Fruit fly (Drosophila melanogaster) whole organism, embryonic: ENCODE results near the gene CG14883.

ENCODE experiments used
- ATbp ChIP-seq: fragments of 200-800 bp; sonication (Bioruptor generic); optimal IDR thresholded peaks from 2 replicates; lab custom pipeline; 2017; ENCODE audit warnings: missing biosample characterization, mild to moderate bottlenecking, missing genetic modification characterization, missing genetic modification reagents
- Blimp-1 ChIP-seq: fragments of 200-800 bp; sonication (Bioruptor generic); optimal IDR thresholded peaks from 3 replicates; lab custom pipeline; 2018; ENCODE audit warnings: missing biosample characterization, missing genetic modification characterization, mild to moderate bottlenecking, moderate library complexity, missing genetic modification reagents
- CG10543 ChIP-seq: fragments of 200-800 bp; sonication (Bioruptor generic); optimal IDR thresholded peaks from 3 replicates; lab custom pipeline; 2017; ENCODE audit warnings: missing biosample characterization, mild to moderate bottlenecking, missing genetic modification characterization, moderate library complexity
- CG11085 ChIP-seq: fragments of 200-800 bp; sonication (Bioruptor generic); IDR thresholded peaks from 2 replicates; pipeline ENCODE4 v1.3.6; 2022; ENCODE audit warnings: missing biosample characterization, missing genetic modification characterization
- CG13424 ChIP-seq: fragments of 200-800 bp; sonication (Bioruptor generic); optimal IDR thresholded peaks from 2 replicates; lab custom pipeline; 2019; ENCODE audit warnings: missing biosample characterization, mild to moderate bottlenecking, missing genetic modification characterization, moderate library complexity
- CG18599 ChIP-seq: fragments of 200-800 bp; sonication (Bioruptor generic); optimal IDR thresholded peaks from 3 replicates; lab custom pipeline; 2017; ENCODE audit warnings: missing biosample characterization, missing genetic modification characterization, mild to moderate bottlenecking, moderate library complexity, missing genetic modification reagents
- CG18619 ChIP-seq: fragments of 200-800 bp; sonication (Bioruptor generic); optimal IDR thresholded peaks from 3 replicates; lab custom pipeline; 2017; ENCODE audit warnings: missing biosample characterization, mild to moderate bottlenecking, missing genetic modification characterization
- CG2889 ChIP-seq: fragments of 200-800 bp; sonication (Bioruptor generic); IDR thresholded peaks from 3 replicates; pipeline ENCODE4 v1.3.6; 2022; ENCODE audit warnings: missing biosample characterization, missing genetic modification characterization
- CG31388 ChIP-seq: fragments of 200-800 bp; sonication (Bioruptor generic); optimal IDR thresholded peaks from 2 replicates; lab custom pipeline; 2016; ENCODE audit warnings: missing biosample characterization, missing genetic modification characterization
- CG3726 ChIP-seq: fragments of 200-800 bp; sonication (Bioruptor generic); IDR thresholded peaks from 3 replicates; pipeline ENCODE4, ENCODE4 v1.3.6; 2022; ENCODE audit warnings: missing biosample characterization, missing genetic modification characterization
- CG4424 ChIP-seq: fragments of 200-800 bp; sonication (Bioruptor generic); optimal IDR thresholded peaks from 3 replicates; lab custom pipeline; 2016; ENCODE audit warnings: missing biosample characterization, missing genetic modification characterization
- CG6689 ChIP-seq: fragments of 200-800 bp; sonication (Bioruptor generic); IDR thresholded peaks from 2 replicates; pipeline ENCODE4 v1.3.6; 2022; ENCODE audit warnings: missing biosample characterization, missing genetic modification characterization
- CG7745 ChIP-seq: fragments of 200-800 bp; sonication (Bioruptor generic); optimal IDR thresholded peaks from 2 replicates; lab custom pipeline; 2018; ENCODE audit warnings: missing biosample characterization, mild to moderate bottlenecking, missing genetic modification characterization, moderate library complexity
- CG8388 ChIP-seq: fragments of 200-800 bp; sonication (Bioruptor generic); optimal IDR thresholded peaks from 2 replicates; lab custom pipeline; 2019; ENCODE audit warnings: missing biosample characterization, mild to moderate bottlenecking, missing genetic modification characterization, moderate library complexity
- Dbx ChIP-seq: fragments of 200-800 bp; sonication (Bioruptor generic); IDR thresholded peaks from 3 replicates; pipeline ENCODE4 v1.3.6; 2022; ENCODE audit warnings: missing biosample characterization, missing genetic modification characterization
- Deaf1 ChIP-seq: fragments of 200-800 bp; optimal IDR thresholded peaks from 3 replicates; lab custom pipeline; 2019; ENCODE audit warnings: missing biosample characterization, mild to moderate bottlenecking, missing genetic modification characterization, moderate library complexity
- Dip2 ChIP-seq: fragments of 200-800 bp; sonication (Bioruptor generic); IDR thresholded peaks from 2 replicates; pipeline ENCODE4 v1.3.6; 2022; ENCODE audit warnings: missing biosample characterization, missing genetic modification characterization
- Doc3 ChIP-seq: fragments of 200-800 bp; sonication (Bioruptor generic); IDR thresholded peaks from 3 replicates; pipeline ENCODE4 v1.3.6; 2022; ENCODE audit warnings: missing biosample characterization, missing genetic modification characterization; ENCODE audit not compliant: partially characterized antibody
- Eip74EF ChIP-seq, 2 experiments: fragments of 200-800 bp in 1 of 2; fragments of >200 bp in 1 of 2; sonication (Bioruptor generic) in 1 of 2; optimal IDR thresholded peaks; 2 replicates each; lab custom pipeline; 2017 to 2019; ENCODE audit warnings: missing biosample characterization in 2 of 2, missing genetic modification characterization in 2 of 2, mild to moderate bottlenecking in 1 of 2, moderate library complexity in 1 of 2
- Hand ChIP-seq: fragments of 200-800 bp; sonication (Bioruptor generic); optimal IDR thresholded peaks from 2 replicates; lab custom pipeline; 2017; ENCODE audit warnings: mild to moderate bottlenecking, missing biosample characterization, missing genetic modification reagents, missing genetic modification characterization
- Hr51 ChIP-seq, 2 experiments: fragments of 200-800 bp; sonication (Bioruptor generic); optimal IDR thresholded peaks; 2 replicates in 1 of 2; 3 replicates in 1 of 2; lab custom pipeline; 2016 to 2018; ENCODE audit warnings: missing biosample characterization in 2 of 2, missing genetic modification characterization in 2 of 2, mild to moderate bottlenecking in 1 of 2, moderate library complexity in 1 of 2
- Lpt ChIP-seq: fragments of >200 bp; optimal IDR thresholded peaks from 2 replicates; lab custom pipeline; 2018; ENCODE audit warnings: missing biosample characterization, missing genetic modification characterization
- NfI ChIP-seq: fragments of 200-800 bp; sonication (Bioruptor generic); optimal IDR thresholded peaks from 3 replicates; lab custom pipeline; 2018; ENCODE audit warnings: missing biosample characterization, mild to moderate bottlenecking, missing genetic modification characterization, moderate library complexity
- Ptx1 ChIP-seq: fragments of 200-800 bp; sonication (Bioruptor generic); IDR thresholded peaks from 2 replicates; pipeline ENCODE4 v1.3.6; 2022; ENCODE audit warnings: missing biosample characterization, missing genetic modification characterization
- Ravus ChIP-seq: fragments of 200-800 bp; sonication (Bioruptor generic); IDR thresholded peaks from 2 replicates; pipeline ENCODE4 v1.3.6; 2022; ENCODE audit warnings: missing biosample characterization, missing genetic modification characterization
- Sox102F ChIP-seq: fragments of 200-800 bp; sonication (Bioruptor generic); optimal IDR thresholded peaks from 2 replicates; lab custom pipeline; 2018; ENCODE audit warnings: missing biosample characterization, mild to moderate bottlenecking, missing genetic modification characterization, moderate library complexity
- Trl ChIP-seq, 3 experiments: fragments of >200 bp in 2 of 3; fragments of 200-800 bp in 1 of 3; sonication (Bioruptor generic) in 1 of 3; optimal IDR thresholded peaks; 2 replicates in 1 of 3; 3 replicates in 2 of 3; lab custom pipeline; 2016 to 2017; ENCODE audit warnings: missing biosample characterization in 1 of 3, missing genetic modification characterization in 1 of 3
- cato ChIP-seq: fragments of 200-800 bp; sonication (Bioruptor generic); optimal IDR thresholded peaks from 2 replicates; lab custom pipeline; 2016; ENCODE audit warnings: missing biosample characterization, missing genetic modification characterization, borderline replicate concordance
- chm ChIP-seq: fragments of 200-800 bp; sonication (Bioruptor generic); IDR thresholded peaks from 2 replicates; pipeline ENCODE4 v1.3.6; 2022; ENCODE audit warnings: missing biosample characterization, missing genetic modification characterization
- dan ChIP-seq: fragments of 200-800 bp; sonication (Bioruptor generic); IDR thresholded peaks from 2 replicates; pipeline ENCODE4 v1.3.6; 2022; ENCODE audit warnings: missing biosample characterization, missing genetic modification characterization
- fd102C ChIP-seq: fragments of 200-800 bp; sonication (Bioruptor generic); optimal IDR thresholded peaks from 2 replicates; lab custom pipeline; 2018; ENCODE audit warnings: missing biosample characterization, mild to moderate bottlenecking, missing genetic modification characterization, moderate library complexity
- fd64A ChIP-seq: fragments of 200-800 bp; sonication (Bioruptor generic); optimal IDR thresholded peaks from 3 replicates; lab custom pipeline; 2018; ENCODE audit warnings: missing biosample characterization, mild to moderate bottlenecking, missing genetic modification characterization
- fd96Cb ChIP-seq: fragments of 200-800 bp; sonication (Bioruptor generic); optimal IDR thresholded peaks from 2 replicates; lab custom pipeline; 2018; ENCODE audit warnings: missing biosample characterization, mild to moderate bottlenecking, missing genetic modification characterization, moderate library complexity
- gcm ChIP-seq: fragments of 200-800 bp; sonication (Bioruptor generic); optimal IDR thresholded peaks from 2 replicates; lab custom pipeline; 2019; ENCODE audit warnings: missing biosample characterization, mild to moderate bottlenecking, missing genetic modification characterization, moderate library complexity
- hkb ChIP-seq, 2 experiments: fragments of 200-800 bp in 1 of 2; fragments of >200 bp in 1 of 2; sonication (Bioruptor generic) in 1 of 2; IDR thresholded peaks in 1 of 2; optimal IDR thresholded peaks in 1 of 2; 2 replicates each; pipeline versions ENCODE4 v1.3.6 to Lab custom; 2017 to 2022; ENCODE audit warnings: missing biosample characterization in 1 of 2, missing genetic modification characterization in 1 of 2
- kah ChIP-seq: fragments of 200-800 bp; sonication (Bioruptor generic); optimal IDR thresholded peaks from 2 replicates; lab custom pipeline; 2018; ENCODE audit warnings: missing biosample characterization, mild to moderate bottlenecking, missing genetic modification characterization
- lov ChIP-seq, 2 experiments: fragments of 200-800 bp in 1 of 2; fragments of >200 bp in 1 of 2; sonication (Bioruptor generic) in 1 of 2; IDR thresholded peaks in 1 of 2; optimal IDR thresholded peaks in 1 of 2; 2 replicates in 1 of 2; 3 replicates in 1 of 2; pipeline versions ENCODE4 v1.3.6 to Lab custom; 2017 to 2022; ENCODE audit warnings: missing biosample characterization in 1 of 2, missing genetic modification characterization in 1 of 2
- mam ChIP-seq: fragments of 200-800 bp; sonication (Bioruptor generic); optimal IDR thresholded peaks from 3 replicates; lab custom pipeline; 2016; ENCODE audit warnings: missing biosample characterization, missing genetic modification characterization
- otp ChIP-seq: fragments of 200-800 bp; sonication (Bioruptor generic); IDR thresholded peaks from 3 replicates; pipeline ENCODE4, ENCODE4 v1.3.6; 2022; ENCODE audit warnings: missing biosample characterization, missing genetic modification characterization
- pan ChIP-seq, 4 experiments: fragments of >200 bp in 3 of 4; fragments of 200-800 bp in 1 of 4; sonication (Bioruptor generic) in 1 of 4; optimal IDR thresholded peaks in 3 of 4; IDR thresholded peaks in 1 of 4; 2 replicates each; pipeline versions ENCODE4 v1.3.6 to Lab custom; 2017 to 2022; ENCODE audit warnings: missing biosample characterization in 2 of 4, missing genetic modification characterization in 2 of 4, mixed read lengths in 1 of 4
- salm ChIP-seq: fragments of 200-800 bp; sonication (Bioruptor generic); optimal IDR thresholded peaks from 2 replicates; lab custom pipeline; 2018; ENCODE audit warnings: missing biosample characterization, mild to moderate bottlenecking, missing genetic modification characterization
- sima ChIP-seq: fragments of 200-800 bp; sonication (Bioruptor generic); optimal IDR thresholded peaks from 2 replicates; lab custom pipeline; 2016; ENCODE audit warnings: missing biosample characterization, missing genetic modification characterization
- so ChIP-seq: fragments of 200-800 bp; sonication (Bioruptor generic); IDR thresholded peaks from 3 replicates; pipeline ENCODE4 v1.3.6; 2022; ENCODE audit warnings: missing biosample characterization, missing genetic modification characterization
- sr ChIP-seq: fragments of 200-800 bp; sonication (Bioruptor generic); IDR thresholded peaks from 3 replicates; pipeline ENCODE4 v1.3.6; 2022; ENCODE audit warnings: missing biosample characterization, missing genetic modification characterization
- tin ChIP-seq: fragments of 200-800 bp; sonication (Bioruptor generic); optimal IDR thresholded peaks from 3 replicates; lab custom pipeline; 2016; ENCODE audit warnings: missing biosample characterization, missing genetic modification characterization
- tx ChIP-seq: fragments of 200-800 bp; sonication (Bioruptor generic); optimal IDR thresholded peaks from 2 replicates; lab custom pipeline; 2016; ENCODE audit warnings: missing biosample characterization, missing genetic modification characterization
- zen2 ChIP-seq: fragments of 200-800 bp; sonication (Bioruptor generic); IDR thresholded peaks from 3 replicates; pipeline ENCODE4 v1.3.6; 2022; ENCODE audit warnings: missing biosample characterization, missing genetic modification characterization; ENCODE audit not compliant: partially characterized antibody
- zf30C ChIP-seq: fragments of 200-800 bp; sonication (Bioruptor generic); optimal IDR thresholded peaks from 3 replicates; lab custom pipeline; 2018; ENCODE audit warnings: missing biosample characterization, mild to moderate bottlenecking, missing genetic modification characterization

Gene CG14883

DNA sequence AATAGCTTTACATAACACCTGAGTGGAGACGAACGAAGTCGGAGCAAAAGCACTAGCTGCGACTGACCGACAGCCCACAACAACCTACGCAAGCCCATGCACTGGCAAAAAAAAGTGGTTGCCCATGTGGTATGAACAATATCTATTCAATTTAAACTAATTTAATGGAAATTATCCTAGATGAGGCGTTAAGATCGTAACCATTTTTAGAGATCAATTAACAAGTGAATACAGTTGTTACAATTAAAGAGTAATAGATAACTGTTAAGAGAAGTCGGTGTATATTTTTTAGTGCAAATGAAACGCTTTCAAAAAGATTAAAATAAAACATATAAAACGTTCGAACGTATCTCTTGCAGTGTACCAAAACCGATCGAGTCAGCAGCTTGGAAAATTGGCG is 40.4 kb downstream of the CG14883 start (continued):
- no peak for TF ChIP-seq Lpt (GFP tag; lab: Kevin White, UChicago)
- TF ChIP-seq CG2889: no peak
- TF ChIP-seq CG11085 (GFP tag; lab: Robert Waterston, UW): no peak
- peak; percentile 68 for TF ChIP-seq CG6689
- TF ChIP-seq fd64A: no peak
- TF ChIP-seq sr: peak; percentile 64; the same call in 2 of the 3 replicates
- peak; percentile 13 for TF ChIP-seq CG18599 (GFP tag; lab: Kevin White, UChicago)
- peak; percentile 15 for TF ChIP-seq CG4424 (GFP tag; lab: Kevin White, UChicago)
- TF ChIP-seq CG31388: no peak
- no peak for TF ChIP-seq CG7745
- peak; percentile 58 for TF ChIP-seq gcm (GFP tag; lab: Kevin White, UChicago)
- TF ChIP-seq salm (tag; lab: Kevin White, UChicago): peak; percentile 14
- TF ChIP-seq tin (GFP tag; lab: Kevin White, UChicago): no peak
- no peak for TF ChIP-seq dan (GFP tag; lab: Robert Waterston, UW)
- TF ChIP-seq so (GFP tag; lab: Robert Waterston, UW): no peak
- TF ChIP-seq Blimp-1 (GFP tag; lab: Kevin White, UChicago): peak; percentile 58
- no peak for TF ChIP-seq CG10543
- TF ChIP-seq CG13424 (tag; lab: Kevin White, UChicago): peak; percentile 72
- no peak for TF ChIP-seq Dbx (GFP tag; lab: Robert Waterston, UW)
- peak; percentile 20 for TF ChIP-seq Deaf1 (tag; lab: Kevin White, UChicago)
- no peak for TF ChIP-seq tx (GFP tag; lab: Kevin White, UChicago)
- no peak for TF ChIP-seq hkb (optimal IDR thresholded peaks at IDR 0.05; lab: Kevin White, UChicago)
- TF ChIP-seq hkb (GFP tag; IDR thresholded peaks at IDR 0.05; lab: Robert Waterston, UW): no peak
- TF ChIP-seq chm (GFP tag; lab: Robert Waterston, UW): no peak
- TF ChIP-seq ATbp: peak; percentile 65
- no peak for TF ChIP-seq Trl (optimal IDR thresholded peaks at IDR 0.05; lab: Kevin White, UChicago)
- TF ChIP-seq Trl (GFP tag; optimal IDR thresholded peaks at IDR 0.05; lab: Kevin White, UChicago): no peak
- no peak for TF ChIP-seq mam (GFP tag; lab: Kevin White, UChicago)
- no peak for TF ChIP-seq pan (optimal IDR thresholded peaks at IDR 0.05; lab: Kevin White, UChicago)
- peak in 1 of 2 experiments; percentile 6 for TF ChIP-seq pan (GFP tag; optimal IDR thresholded peaks at IDR 0.05 in 1 of 2, IDR thresholded peaks at IDR 0.05 in 1 of 2)
- TF ChIP-seq otp (GFP tag; lab: Robert Waterston, UW): 0 out of 3 replicates have a peak, but pooled peaks have one; percentile 22
- peak; percentile 33 for TF ChIP-seq kah (GFP tag; lab: Kevin White, UChicago)
- peak; percentile 69 for TF ChIP-seq fd96Cb (tag; lab: Kevin White, UChicago)
- peak; percentile 63 for TF ChIP-seq CG8388 (GFP tag; lab: Kevin White, UChicago)
- TF ChIP-seq Hr51 (GFP tag; optimal IDR thresholded peaks at IDR 0.05; lab: Kevin White, UChicago): peak in 1 of 2 experiments; percentile 80
- TF ChIP-seq CG18619 (GFP tag; lab: Kevin White, UChicago): no peak
- TF ChIP-seq NfI (GFP tag; lab: Kevin White, UChicago): peak; percentile 26
- TF ChIP-seq cato (GFP tag; lab: Kevin White, UChicago): no peak
- TF ChIP-seq Ravus (GFP tag; lab: Robert Waterston, UW): no peak
- no peak for TF ChIP-seq Hand (GFP tag; lab: Kevin White, UChicago)
- no peak for TF ChIP-seq CG3726 (GFP tag; lab: Robert Waterston, UW)
- no peak for TF ChIP-seq fd102C (GFP tag; lab: Kevin White, UChicago)
- TF ChIP-seq Ptx1 (GFP tag; lab: Robert Waterston, UW): peak; percentile 49
- no peak for TF ChIP-seq Doc3 (GFP tag; lab: Robert Waterston, UW)
- TF ChIP-seq lov (optimal IDR thresholded peaks at IDR 0.05; lab: Kevin White, UChicago): no peak
- TF ChIP-seq lov (GFP tag; IDR thresholded peaks at IDR 0.05; lab: Robert Waterston, UW): no peak
- TF ChIP-seq Dip2 (GFP tag; lab: Robert Waterston, UW): no peak
- peak; percentile 21 for TF ChIP-seq zf30C (GFP tag; lab: Kevin White, UChicago)
- peak; percentile 79 for TF ChIP-seq Sox102F (GFP tag; lab: Kevin White, UChicago)
- no peak for TF ChIP-seq sima (GFP tag; lab: Kevin White, UChicago)
- peak in 1 of 2 experiments; percentile 59 for TF ChIP-seq Eip74EF (GFP tag; optimal IDR thresholded peaks at IDR 0.05; lab: Kevin White, UChicago)
- TF ChIP-seq zen2: no peak
